Fruit fly (Drosophila melanogaster) whole organism, embryonic: ENCODE measurements around the gene alpha-PheRS.

ENCODE experiments used
- Antp ChIP-seq: fragments of 200-800 bp; sonication (Bioruptor generic); optimal IDR thresholded peaks from 3 replicates; lab custom pipeline; 2016; ENCODE audit warnings: missing biosample characterization, missing genetic modification characterization
- CG1024 ChIP-seq: fragments of 200-800 bp; sonication (Bioruptor generic); IDR thresholded peaks from 2 replicates; pipeline ENCODE4 v1.3.6; 2022; ENCODE audit warnings: missing biosample characterization, missing genetic modification characterization
- CG13287 ChIP-seq: fragments of 200-800 bp; sonication (Bioruptor generic); IDR thresholded peaks from 2 replicates; pipeline ENCODE4 v1.3.6; 2022; ENCODE audit warnings: missing biosample characterization, missing genetic modification characterization; ENCODE audit not compliant: partially characterized antibody
- CG14667 ChIP-seq: fragments of 200-800 bp; sonication (Bioruptor generic); IDR thresholded peaks from 2 replicates; pipeline ENCODE4 v1.3.6; 2022; ENCODE audit warnings: missing biosample characterization, missing genetic modification characterization
- CG9215 ChIP-seq: fragments of 200-800 bp; sonication (Bioruptor generic); IDR thresholded peaks from 2 replicates; pipeline ENCODE4 v1.3.6; 2022; ENCODE audit warnings: missing biosample characterization, missing genetic modification characterization
- Doc3 ChIP-seq: fragments of 200-800 bp; sonication (Bioruptor generic); IDR thresholded peaks from 3 replicates; pipeline ENCODE4 v1.3.6; 2022; ENCODE audit warnings: missing biosample characterization, missing genetic modification characterization; ENCODE audit not compliant: partially characterized antibody
- Fer1 ChIP-seq: fragments of 200-800 bp; sonication (Bioruptor generic); optimal IDR thresholded peaks from 2 replicates; lab custom pipeline; 2017; ENCODE audit warnings: missing biosample characterization, mild to moderate bottlenecking, missing genetic modification characterization
- Hr3 ChIP-seq: fragments of 200-800 bp; sonication (Bioruptor generic); optimal IDR thresholded peaks from 3 replicates; lab custom pipeline; 2016; ENCODE audit warnings: missing biosample characterization, missing genetic modification characterization
- croc ChIP-seq: fragments of 200-800 bp; sonication (Bioruptor generic); conservative IDR thresholded peaks from 3 replicates; pipeline ENCODE4 v1.3.6; 2022; ENCODE audit warnings: missing biosample characterization, missing genetic modification characterization
- gcm2 ChIP-seq: fragments of 200-800 bp; sonication (Bioruptor generic); optimal IDR thresholded peaks from 2 replicates; lab custom pipeline; 2016; ENCODE audit warnings: missing biosample characterization, missing genetic modification characterization
- sqz ChIP-seq: fragments of 200-800 bp; sonication (Bioruptor generic); optimal IDR thresholded peaks from 3 replicates; lab custom pipeline; 2018; ENCODE audit warnings: missing biosample characterization, mild to moderate bottlenecking, missing genetic modification characterization

DNA sequence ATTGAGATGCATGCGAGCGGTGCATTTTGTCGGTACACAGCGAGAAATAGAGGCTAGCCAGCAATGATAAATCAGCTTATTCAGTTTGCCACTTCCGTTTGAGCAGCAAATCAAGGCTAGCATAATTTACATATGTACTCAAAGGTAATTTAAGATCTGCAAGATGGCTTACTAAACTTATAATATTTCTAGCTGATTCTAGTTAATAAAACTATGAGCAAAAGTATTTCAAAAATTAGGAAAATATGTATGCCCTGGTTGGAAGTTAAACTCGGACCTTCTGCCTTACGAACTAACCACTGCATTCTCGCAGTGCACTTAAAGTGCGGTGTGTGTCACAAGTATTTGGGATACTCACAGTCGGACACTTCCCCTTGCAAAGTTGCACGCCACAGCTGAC, 22.6 kb downstream of the alpha-PheRS start:
- TF ChIP-seq sqz (no peak), Hr3 (GFP tag; lab: Kevin White, UChicago) (no peak), CG1024 (GFP tag; lab: Robert Waterston, UW) (no peak), Fer1 (GFP tag; lab: Kevin White, UChicago) (no peak), Doc3 (no peak), CG13287 (GFP tag; lab: Robert Waterston, UW) (no peak), Antp (GFP tag; lab: Kevin White, UChicago) (no peak), croc (GFP tag; lab: Robert Waterston, UW) (no peak), CG9215 (GFP tag; lab: Robert Waterston, UW) (no peak), CG14667 (GFP tag; lab: Robert Waterston, UW) (no peak), gcm2 (no peak)
